Fruit fly (Drosophila melanogaster) whole organism, embryonic: Measurements from ENCODE around the gene CG32371.

Experiments used
- Asciz ChIP-seq: fragments of 200-800 bp; sonication (Bioruptor generic); optimal IDR thresholded peaks from 2 replicates; lab custom pipeline; 2017; ENCODE audit warnings: missing biosample characterization, mild to moderate bottlenecking, missing genetic modification characterization, missing genetic modification reagents
- Awh ChIP-seq: fragments of 200-800 bp; sonication (Bioruptor generic); IDR thresholded peaks from 2 replicates; pipeline ENCODE4, ENCODE4 v1.3.6; 2022; ENCODE audit warnings: missing biosample characterization, missing genetic modification characterization
- BEAF-32 ChIP-seq: fragments of 200-800 bp; sonication (Bioruptor generic); optimal IDR thresholded peaks from 3 replicates; lab custom pipeline; 2017; ENCODE audit warnings: missing biosample characterization, missing genetic modification characterization, mild to moderate bottlenecking, moderate library complexity, missing genetic modification reagents
- CG10147 ChIP-seq: fragments of 200-800 bp; sonication (Bioruptor generic); optimal IDR thresholded peaks from 2 replicates; lab custom pipeline; 2019; ENCODE audit warnings: missing biosample characterization, mild to moderate bottlenecking, missing genetic modification characterization, moderate library complexity
- CG10565 ChIP-seq: fragments of 200-800 bp; sonication (Bioruptor generic); optimal IDR thresholded peaks from 3 replicates; lab custom pipeline; 2016; ENCODE audit warnings: missing biosample characterization, mild to moderate bottlenecking, missing genetic modification characterization
- CG12299 ChIP-seq: fragments of 200-800 bp; sonication (Bioruptor generic); optimal IDR thresholded peaks from 2 replicates; lab custom pipeline; 2018; ENCODE audit warnings: missing biosample characterization, mild to moderate bottlenecking, missing genetic modification characterization
- CG13287 ChIP-seq: fragments of 200-800 bp; sonication (Bioruptor generic); IDR thresholded peaks from 2 replicates; pipeline ENCODE4 v1.3.6; 2022; ENCODE audit warnings: missing biosample characterization, missing genetic modification characterization; ENCODE audit not compliant: partially characterized antibody
- CG14014 ChIP-seq: fragments of 200-800 bp; sonication (Bioruptor generic); IDR thresholded peaks from 2 replicates; pipeline ENCODE4 v1.3.6; 2022; ENCODE audit warnings: missing biosample characterization, missing genetic modification characterization
- CG15073 ChIP-seq: fragments of 200-800 bp; sonication (Bioruptor generic); optimal IDR thresholded peaks from 2 replicates; lab custom pipeline; 2016; ENCODE audit warnings: missing biosample characterization, missing genetic modification characterization
- CG16813 ChIP-seq: fragments of 200-800 bp; sonication (Bioruptor generic); IDR thresholded peaks from 3 replicates; pipeline ENCODE4 v1.3.6; 2022; ENCODE audit warnings: missing biosample characterization, missing genetic modification characterization; ENCODE audit not compliant: partially characterized antibody
- CG16815 ChIP-seq: fragments of 200-800 bp; sonication (Bioruptor generic); optimal IDR thresholded peaks from 3 replicates; lab custom pipeline; 2017; ENCODE audit warnings: missing biosample characterization, mild to moderate bottlenecking, missing genetic modification characterization
- CG18262 ChIP-seq: fragments of 200-800 bp; optimal IDR thresholded peaks from 3 replicates; lab custom pipeline; 2019; ENCODE audit warnings: missing biosample characterization, mild to moderate bottlenecking, missing genetic modification characterization, moderate library complexity
- CG30020 ChIP-seq: fragments of 200-800 bp; optimal IDR thresholded peaks from 2 replicates; lab custom pipeline; 2019; ENCODE audit warnings: missing biosample characterization, mild to moderate bottlenecking, missing genetic modification characterization, moderate library complexity
- CG31224 ChIP-seq: fragments of 200-800 bp; sonication (Bioruptor generic); IDR thresholded peaks from 2 replicates; pipeline ENCODE4 v1.3.6; 2022; ENCODE audit warnings: missing biosample characterization, missing genetic modification characterization
- CG33557 ChIP-seq: fragments of 200-800 bp; sonication (Bioruptor generic); optimal IDR thresholded peaks from 2 replicates; lab custom pipeline; 2019; ENCODE audit warnings: missing biosample characterization, mild to moderate bottlenecking, missing genetic modification characterization, moderate library complexity
- CG7271 ChIP-seq: fragments of 200-800 bp; sonication (Bioruptor generic); optimal IDR thresholded peaks from 2 replicates; lab custom pipeline; 2018; ENCODE audit warnings: missing biosample characterization, mild to moderate bottlenecking, missing genetic modification characterization, moderate library complexity
- CG7786 ChIP-seq: fragments of 200-800 bp; sonication (Bioruptor generic); optimal IDR thresholded peaks from 2 replicates; lab custom pipeline; 2016; ENCODE audit warnings: missing biosample characterization, missing genetic modification characterization
- CG8359 ChIP-seq: fragments of 200-800 bp; sonication (Bioruptor generic); optimal IDR thresholded peaks from 2 replicates; lab custom pipeline; 2017; ENCODE audit warnings: missing biosample characterization, mild to moderate bottlenecking, missing genetic modification characterization, borderline replicate concordance
- CG9215 ChIP-seq: fragments of 200-800 bp; sonication (Bioruptor generic); IDR thresholded peaks from 2 replicates; pipeline ENCODE4 v1.3.6; 2022; ENCODE audit warnings: missing biosample characterization, missing genetic modification characterization
- CTCF ChIP-seq: fragments of 200-800 bp; sonication (Bioruptor generic); optimal IDR thresholded peaks from 2 replicates; lab custom pipeline; 2017; ENCODE audit warnings: missing biosample characterization, mild to moderate bottlenecking, missing genetic modification characterization, moderate library complexity
- Camta ChIP-seq: fragments of 200-800 bp; sonication (Bioruptor generic); optimal IDR thresholded peaks from 2 replicates; lab custom pipeline; 2016; ENCODE audit warnings: missing biosample characterization, missing genetic modification characterization
- Dad ChIP-seq: fragments of 200-800 bp; sonication (Bioruptor generic); optimal IDR thresholded peaks from 3 replicates; lab custom pipeline; 2016; ENCODE audit warnings: missing biosample characterization, missing genetic modification characterization
- HHEX ChIP-seq: fragments of 200-800 bp; sonication (Bioruptor generic); optimal IDR thresholded peaks from 3 replicates; lab custom pipeline; 2017; ENCODE audit warnings: missing biosample characterization, mild to moderate bottlenecking, missing genetic modification characterization, missing genetic modification reagents
- Jarid2 ChIP-seq: fragments of 200-800 bp; sonication (Bioruptor generic); optimal IDR thresholded peaks from 3 replicates; lab custom pipeline; 2017; ENCODE audit warnings: mild to moderate bottlenecking, missing biosample characterization, missing genetic modification reagents, missing genetic modification characterization
- MESR4 ChIP-seq: fragments of 200-800 bp; sonication (Bioruptor generic); optimal IDR thresholded peaks from 2 replicates; lab custom pipeline; 2018; ENCODE audit warnings: missing biosample characterization, mild to moderate bottlenecking, missing genetic modification characterization, moderate library complexity
- Mes4 ChIP-seq: fragments of 200-800 bp; sonication (Bioruptor generic); optimal IDR thresholded peaks from 2 replicates; lab custom pipeline; 2016; ENCODE audit warnings: missing biosample characterization, missing genetic modification characterization
- NC2α ChIP-seq: fragments of 200-800 bp; sonication (Bioruptor generic); optimal IDR thresholded peaks from 2 replicates; lab custom pipeline; 2016; ENCODE audit warnings: missing biosample characterization, missing genetic modification characterization
- NFAT ChIP-seq: fragments of 200-800 bp; sonication (Bioruptor generic); IDR thresholded peaks from 2 replicates; pipeline ENCODE4 v1.3.6; 2022; ENCODE audit warnings: missing biosample characterization, missing genetic modification characterization
- Stat92E ChIP-seq, 3 experiments: fragments of >200 bp in 2 of 3; fragments of 200-800 bp in 1 of 3; sonication (Bioruptor generic) in 1 of 3; optimal IDR thresholded peaks; 2 replicates each; lab custom pipeline; 2017 to 2019; ENCODE audit warnings: missing biosample characterization in 3 of 3, missing genetic modification characterization in 3 of 3, mild to moderate bottlenecking in 1 of 3, moderate library complexity in 1 of 3
- ara ChIP-seq: fragments of 200-800 bp; sonication (Bioruptor generic); IDR thresholded peaks from 2 replicates; pipeline ENCODE4 v1.3.6; 2022; ENCODE audit warnings: missing biosample characterization, missing genetic modification characterization
- az2 ChIP-seq: fragments of 200-800 bp; sonication (Bioruptor generic); optimal IDR thresholded peaks from 3 replicates; lab custom pipeline; 2016; ENCODE audit warnings: missing biosample characterization, missing genetic modification characterization
- bab2 ChIP-seq: fragments of 200-800 bp; sonication (Bioruptor generic); optimal IDR thresholded peaks from 2 replicates; lab custom pipeline; 2016; ENCODE audit warnings: missing biosample characterization, missing genetic modification characterization
- cas ChIP-seq: fragments of 200-800 bp; sonication (Bioruptor generic); IDR thresholded peaks from 2 replicates; pipeline ENCODE4 v1.3.6; 2022; ENCODE audit warnings: missing biosample characterization, missing genetic modification characterization
- chif ChIP-seq, 2 experiments: fragments of 200-800 bp; sonication (Bioruptor generic); optimal IDR thresholded peaks; 3 replicates each; lab custom pipeline; 2016; ENCODE audit warnings: missing biosample characterization in 2 of 2, missing genetic modification characterization in 2 of 2
- crol ChIP-seq: fragments of 200-800 bp; sonication (Bioruptor generic); IDR thresholded peaks from 2 replicates; pipeline ENCODE4 v1.3.6; 2022; ENCODE audit warnings: missing biosample characterization, missing genetic modification characterization
- cwo ChIP-seq: fragments of 200-800 bp; sonication (Bioruptor generic); optimal IDR thresholded peaks from 3 replicates; lab custom pipeline; 2017; ENCODE audit warnings: missing biosample characterization, missing genetic modification characterization, mild to moderate bottlenecking, moderate library complexity, missing genetic modification reagents
- dmrt11E ChIP-seq: fragments of 200-800 bp; sonication (Bioruptor generic); optimal IDR thresholded peaks from 3 replicates; lab custom pipeline; 2018; ENCODE audit warnings: missing biosample characterization, mild to moderate bottlenecking, missing genetic modification characterization, moderate library complexity
- emc ChIP-seq: fragments of 200-800 bp; sonication (Bioruptor generic); optimal IDR thresholded peaks from 2 replicates; lab custom pipeline; 2016; ENCODE audit warnings: missing biosample characterization, missing genetic modification characterization
- gsb-n ChIP-seq: fragments of 200-800 bp; sonication (Bioruptor generic); optimal IDR thresholded peaks from 3 replicates; lab custom pipeline; 2018; ENCODE audit warnings: missing biosample characterization, mild to moderate bottlenecking, missing genetic modification characterization
- hb ChIP-seq: fragments of 200-800 bp; sonication (Bioruptor generic); IDR thresholded peaks from 3 replicates; pipeline ENCODE4 v1.3.6; 2022; ENCODE audit warnings: missing biosample characterization, missing genetic modification characterization; ENCODE audit not compliant: partially characterized antibody
- lbe ChIP-seq: fragments of 200-800 bp; sonication (Bioruptor generic); optimal IDR thresholded peaks from 2 replicates; lab custom pipeline; 2016; ENCODE audit warnings: missing biosample characterization, mild to moderate bottlenecking, missing genetic modification characterization
- mld ChIP-seq: fragments of 200-800 bp; sonication (Bioruptor generic); IDR thresholded peaks from 3 replicates; pipeline ENCODE4 v1.3.6; 2022; ENCODE audit warnings: missing biosample characterization, missing genetic modification characterization; ENCODE audit not compliant: partially characterized antibody
- salm ChIP-seq: fragments of 200-800 bp; sonication (Bioruptor generic); optimal IDR thresholded peaks from 2 replicates; lab custom pipeline; 2018; ENCODE audit warnings: missing biosample characterization, mild to moderate bottlenecking, missing genetic modification characterization
- scrt ChIP-seq: fragments of 200-800 bp; sonication (Bioruptor generic); optimal IDR thresholded peaks from 2 replicates; lab custom pipeline; 2018; ENCODE audit warnings: missing biosample characterization, mild to moderate bottlenecking, missing genetic modification characterization, moderate library complexity
- sima ChIP-seq: fragments of 200-800 bp; sonication (Bioruptor generic); optimal IDR thresholded peaks from 2 replicates; lab custom pipeline; 2016; ENCODE audit warnings: missing biosample characterization, missing genetic modification characterization
- sob ChIP-seq: fragments of 200-800 bp; sonication (Bioruptor generic); IDR thresholded peaks from 2 replicates; pipeline ENCODE4 v1.3.6; 2022; ENCODE audit warnings: missing biosample characterization, missing genetic modification characterization
- usp ChIP-seq: fragments of >200 bp; optimal IDR thresholded peaks from 2 replicates; lab custom pipeline; 2017; ENCODE audit warnings: missing biosample characterization, missing genetic modification characterization
- vfl ChIP-seq: fragments of 200-800 bp; sonication (Bioruptor generic); optimal IDR thresholded peaks from 2 replicates; lab custom pipeline; 2016; ENCODE audit warnings: missing biosample characterization, missing genetic modification characterization
- wor ChIP-seq: fragments of 200-800 bp; sonication (Bioruptor generic); IDR thresholded peaks from 2 replicates; pipeline ENCODE4 v1.3.6; 2022; ENCODE audit warnings: missing biosample characterization, missing genetic modification characterization

CG32371 gene

DNA sequence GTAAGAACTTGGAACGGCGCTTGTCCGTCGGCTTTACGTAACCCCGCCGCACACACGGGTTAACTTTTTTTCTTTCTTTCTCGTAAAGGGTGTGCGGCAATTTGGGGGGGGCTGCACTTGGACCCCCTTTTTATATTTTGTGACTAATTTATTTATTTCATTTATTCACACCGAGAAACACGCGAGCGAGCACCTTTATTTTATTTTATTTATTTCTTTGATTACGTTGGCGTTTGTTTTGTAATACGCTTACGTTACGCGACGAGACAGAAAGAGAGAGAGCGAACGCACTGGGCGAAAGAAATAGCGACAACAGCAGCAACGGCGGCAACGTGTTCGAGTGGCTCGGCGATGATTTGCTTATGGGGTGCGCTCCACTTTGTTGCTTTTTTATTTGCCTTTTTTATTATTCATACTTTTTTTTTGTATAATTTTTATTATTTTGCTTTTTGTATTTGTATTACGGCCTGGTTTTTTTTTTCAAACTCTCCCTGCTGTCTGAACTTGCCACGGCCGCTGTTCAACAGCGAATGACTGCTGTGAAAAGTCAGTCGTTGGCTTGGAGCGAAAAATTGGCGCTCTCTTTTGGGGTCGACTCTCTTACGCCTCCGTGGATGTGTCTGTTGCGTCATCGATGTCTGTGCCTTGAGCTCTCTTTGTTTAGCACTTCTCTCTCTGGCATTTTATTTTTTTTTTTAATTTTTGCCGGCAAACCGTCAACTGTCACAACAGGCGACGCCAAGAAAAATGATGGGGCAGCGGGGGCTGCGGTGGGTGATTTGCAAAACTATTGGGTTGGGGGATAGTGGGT is 41.3 kb upstream of the CG32371 start, which contains the start of gene CG32369 (continued):
- TF ChIP-seq scrt (GFP tag; lab: Kevin White, UChicago) (peak; percentile 67), CG16813 (GFP tag; lab: Robert Waterston, UW) (no peak), mld (GFP tag; lab: Robert Waterston, UW) (no peak), Awh (GFP tag; lab: Robert Waterston, UW) (no peak), Mes4 (no peak), emc (GFP tag; lab: Kevin White, UChicago) (no peak), CG8359 (no peak), vfl (no peak), CG9215 (GFP tag; lab: Robert Waterston, UW) (no peak), CG30020 (tag; lab: Kevin White, UChicago) (no peak), CG14014 (GFP tag; lab: Robert Waterston, UW) (peak; percentile 8; the same call in 1 of the 2 replicates), CG33557 (GFP tag; lab: Kevin White, UChicago) (no peak), BEAF-32 (GFP tag; lab: Kevin White, UChicago) (no peak), Jarid2 (peak; percentile 96), wor (GFP tag; lab: Robert Waterston, UW) (no peak), CG10147 (GFP tag; lab: Kevin White, UChicago) (no peak), usp (GFP tag; lab: Kevin White, UChicago) (no peak), NFAT (GFP tag; lab: Robert Waterston, UW) (no peak), gsb-n (tag; lab: Kevin White, UChicago) (no peak), ara (GFP tag; lab: Robert Waterston, UW) (no peak), cwo (GFP tag; lab: Kevin White, UChicago) (peak; percentile 37), NC2α (GFP tag; lab: Kevin White, UChicago) (no peak), sob (GFP tag; lab: Robert Waterston, UW) (peak; percentile 47), dmrt11E (tag; lab: Kevin White, UChicago) (no peak), sima (GFP tag; lab: Kevin White, UChicago) (no peak), CTCF (GFP tag; lab: Kevin White, UChicago) (no peak), chif (GFP tag; optimal IDR thresholded peaks at IDR 0.05; lab: Kevin White, UChicago) (no peak), CG15073 (GFP tag; lab: Kevin White, UChicago) (no peak), CG7786 (GFP tag; lab: Kevin White, UChicago) (no peak), az2 (GFP tag; lab: Kevin White, UChicago) (no peak), Camta (GFP tag; lab: Kevin White, UChicago) (no peak), lbe (peak; percentile 79), CG13287 (GFP tag; lab: Robert Waterston, UW) (peak; percentile 42; the same call in 1 of the 2 replicates), CG16815 (no peak), MESR4 (GFP tag; lab: Kevin White, UChicago) (no peak), hb (no peak), cas (GFP tag; lab: Robert Waterston, UW) (no peak), HHEX (GFP tag; lab: Kevin White, UChicago) (no peak), salm (tag; lab: Kevin White, UChicago) (no peak), bab2 (GFP tag; lab: Kevin White, UChicago) (no peak), CG18262 (tag; lab: Kevin White, UChicago) (no peak), CG7271 (no peak), CG31224 (GFP tag; lab: Robert Waterston, UW) (no peak), Stat92E (GFP tag; optimal IDR thresholded peaks at IDR 0.05; lab: Kevin White, UChicago) (no peak), CG12299 (no peak), CG10565 (GFP tag; lab: Kevin White, UChicago) (no peak), Dad (no peak), crol (GFP tag; lab: Robert Waterston, UW) (peak; percentile 91; the same call in 1 of the 2 replicates), Asciz (GFP tag; lab: Kevin White, UChicago) (peak; percentile 14)
